Worm (Caenorhabditis elegans): ENCODE results near the gene msp-79.

msp-79 gene

DNA sequence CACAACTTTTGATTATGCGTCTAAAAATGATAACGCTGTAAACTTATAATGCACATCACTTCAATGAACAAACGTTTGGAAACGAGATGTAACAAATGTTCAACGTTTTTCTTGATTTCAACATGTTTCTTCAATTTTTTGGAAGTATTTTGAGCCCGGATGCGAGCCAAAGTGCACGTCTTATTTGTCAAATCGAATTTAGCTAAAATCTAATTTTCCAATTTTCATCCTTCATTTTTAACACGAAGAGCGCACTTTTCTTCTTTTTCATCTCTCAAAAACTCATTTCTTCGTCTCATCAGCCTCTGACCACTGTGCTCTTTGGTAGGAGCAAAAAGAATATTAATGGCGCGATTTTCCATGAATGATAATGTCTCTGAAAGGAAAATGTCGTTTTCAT, 31.4 kb upstream of the msp-79 start (continued):
- TF ChIP-seq swsn-7 (tag; optimal IDR thresholded peaks at IDR 0.05) (no peak), pag-3 (tag; optimal IDR thresholded peaks at IDR 0.05; ENCODE audit: borderline replicate concordance, insufficient read depth) (no peak), vab-15 (tag; optimal IDR thresholded peaks at IDR 0.05) (no peak), nhr-12 (tag; optimal IDR thresholded peaks at IDR 0.05) (no peak), irx-1 (tag; optimal IDR thresholded peaks at IDR 0.05) (no peak), lin-14 (GFP tag; optimal IDR thresholded peaks at IDR 0.05) (peak; percentile 71), rnt-1 (tag; optimal IDR thresholded peaks at IDR 0.05) (no peak), ceh-82 (tag; optimal IDR thresholded peaks at IDR 0.05) (no peak), unc-62 (GFP tag; optimal IDR thresholded peaks at IDR 0.05) (no peak), zip-4 (GFP tag; optimal IDR thresholded peaks at IDR 0.05) (no peak), nhr-20 (tag; optimal IDR thresholded peaks at IDR 0.05) (no peak), tlp-1 (tag; optimal IDR thresholded peaks at IDR 0.05) (no peak), dpl-1 (GFP tag; optimal IDR thresholded peaks at IDR 0.05) (no peak), jun-1 (tag; optimal IDR thresholded peaks at IDR 0.05) (no peak), lin-39 (tag; optimal IDR thresholded peaks at IDR 0.05) (no peak), elt-3 (tag; optimal IDR thresholded peaks at IDR 0.05) (no peak), C34B4.2 (tag; optimal IDR thresholded peaks at IDR 0.05) (no peak), Y116A8C.19 (tag; optimal IDR thresholded peaks at IDR 0.05; ENCODE audit: borderline replicate concordance) (no peak), efl-1 (optimal IDR thresholded peaks at IDR 0.05) (no peak), efl-1 (GFP tag; optimal IDR thresholded peaks at IDR 0.05 in 1 of 2) (no peak), fkh-8 (tag; optimal IDR thresholded peaks at IDR 0.05) (peak; percentile 3), nhr-85 (tag) (no peak), snpc-4 (tag; optimal IDR thresholded peaks at IDR 0.05) (no peak), alr-1 (tag; optimal IDR thresholded peaks at IDR 0.05; ENCODE audit: borderline replicate concordance) (no peak), tbx-2 (tag; optimal IDR thresholded peaks at IDR 0.05) (no peak), lin-15B (tag; optimal IDR thresholded peaks at IDR 0.05) (no peak), ces-1 (GFP tag; optimal IDR thresholded peaks at IDR 0.05) (peak; percentile 72), sptf-1 (tag; optimal IDR thresholded peaks at IDR 0.05) (no peak), F16B12.6 (tag; optimal IDR thresholded peaks at IDR 0.05) (no peak), nhr-47 (tag; optimal IDR thresholded peaks at IDR 0.05) (peak; percentile 8), hlh-17 (GFP tag; optimal IDR thresholded peaks at IDR 0.05; ENCODE audit: borderline replicate concordance) (no peak), mep-1 (tag; optimal IDR thresholded peaks at IDR 0.05) (no peak), aha-1 (tag; optimal IDR thresholded peaks at IDR 0.05) (no peak), ceh-88 (GFP tag; IDR thresholded peaks at IDR 0.05) (no peak), dsc-1 (tag; optimal IDR thresholded peaks at IDR 0.05) (peak; percentile 54), ceh-8 (GFP tag; optimal IDR thresholded peaks at IDR 0.05) (peak; percentile 46), pqm-1 (tag; optimal IDR thresholded peaks at IDR 0.05) (no peak), ceh-63 (GFP tag; optimal IDR thresholded peaks at IDR 0.05) (no peak), xbp-1 (tag; optimal IDR thresholded peaks at IDR 0.05) (no peak), fos-1 (tag; optimal IDR thresholded peaks at IDR 0.05) (no peak), fkh-10 (GFP tag; optimal IDR thresholded peaks at IDR 0.05) (peak; percentile 52), lsy-2 (tag; optimal IDR thresholded peaks at IDR 0.05) (no peak), ets-5 (GFP tag; IDR thresholded peaks at IDR 0.05) (no peak)

DNA sequence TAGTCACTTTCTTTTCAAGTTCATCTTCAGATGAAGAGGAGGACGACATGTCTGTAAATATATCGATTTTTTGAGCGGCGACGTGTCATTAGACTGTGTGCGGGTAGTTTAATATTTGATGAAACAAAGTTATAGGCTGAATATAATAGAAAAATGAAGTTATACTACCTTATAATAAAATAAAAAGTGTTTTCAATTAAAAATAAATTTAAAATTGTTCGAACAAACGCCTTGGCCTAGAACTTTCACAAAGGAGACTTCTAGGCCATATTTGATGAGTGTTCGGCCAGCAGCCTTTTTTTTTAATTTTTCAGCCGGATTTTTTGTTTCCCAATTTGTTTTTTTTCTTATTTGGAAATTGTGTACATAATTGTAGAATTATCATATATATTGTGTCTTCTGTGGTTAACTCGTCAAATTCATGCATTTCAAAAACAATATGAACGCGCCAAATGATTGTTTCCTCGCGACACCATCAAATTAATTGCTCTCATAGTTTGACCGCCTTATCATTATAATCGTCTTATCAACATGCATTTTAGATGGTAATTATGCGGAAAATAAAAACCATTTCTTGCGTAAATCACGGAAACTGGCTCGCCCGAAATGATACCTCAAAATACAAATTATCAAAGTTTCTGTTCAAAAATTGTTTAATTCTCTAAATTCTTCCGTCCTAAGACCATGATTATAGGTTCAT, 30.5 kb upstream of the msp-79 start, which contains the start of gene T13F2.2:
Gene T13F2.2 (minus strand): TSS at position 51 of the 700 bp plus-strand sequence.
- peak; percentile 44 for TF ChIP-seq tlp-1 (tag; optimal IDR thresholded peaks at IDR 0.05)
- peak; percentile 79 for TF ChIP-seq ceh-90 (tag; optimal IDR thresholded peaks at IDR 0.05)
- TF ChIP-seq efl-3 (GFP tag; optimal IDR thresholded peaks at IDR 0.05): no peak
- TF ChIP-seq dsc-1 (tag; optimal IDR thresholded peaks at IDR 0.05): peak; percentile 25
- TF ChIP-seq ceh-8 (GFP tag; optimal IDR thresholded peaks at IDR 0.05): no peak
- peak in 1 of 2 experiments; percentile 18 for TF ChIP-seq efl-1 (optimal IDR thresholded peaks at IDR 0.05)
- TF ChIP-seq efl-1 (GFP tag; optimal IDR thresholded peaks at IDR 0.05 in 1 of 2): peak in 1 of 2 experiments; percentile 53
- TF ChIP-seq lin-35 (GFP tag; optimal IDR thresholded peaks at IDR 0.05): peak in 1 of 2 experiments; percentile 15
- no peak for TF ChIP-seq ama-1 (optimal IDR thresholded peaks at IDR 0.05)
- peak; percentile 63 for TF ChIP-seq lir-3 (tag; optimal IDR thresholded peaks at IDR 0.05; ENCODE audit: poor library complexity)
- no peak for TF ChIP-seq blmp-1 (tag; optimal IDR thresholded peaks at IDR 0.05)
- TF ChIP-seq tbx-2 (tag; optimal IDR thresholded peaks at IDR 0.05): peak; percentile 16
- peak in 2 of 3 experiments; percentile 21 to 45 for TF ChIP-seq dpl-1 (GFP tag; optimal IDR thresholded peaks at IDR 0.05)
- TF ChIP-seq elt-2 (tag; optimal IDR thresholded peaks at IDR 0.05): peak; percentile 63
- TF ChIP-seq ztf-4 (tag; optimal IDR thresholded peaks at IDR 0.05): no peak
- TF ChIP-seq lsy-2 (tag; optimal IDR thresholded peaks at IDR 0.05): peak; percentile 8 to 38
- no peak for TF ChIP-seq fkh-8 (tag; optimal IDR thresholded peaks at IDR 0.05)
- peak in 1 of 2 experiments; percentile 22 for TF ChIP-seq ztf-11 (tag; optimal IDR thresholded peaks at IDR 0.05)
- TF ChIP-seq irx-1 (tag; optimal IDR thresholded peaks at IDR 0.05): peak; percentile 32

All from whole organism, L1 larva.